Worm (Caenorhabditis elegans) whole organism, L4/young adult: ENCODE data around the gene F10E7.6.

Experiments
- W03F9.2 ChIP-seq: fragments of 150-350 bp; optimal IDR thresholded peaks from 2 replicates; lab custom pipeline; 2014; ENCODE audit warnings: missing biosample characterization, missing genetic modification characterization
- him-1 ChIP-seq: sonication (generic microtip); optimal IDR thresholded peaks from 2 replicates; lab custom pipeline; 2016; ENCODE audit warnings: missing genotype, missing genetic modification reagents, missing genetic modification characterization, missing compliant biosample characterization

ce11 chrII:7122661-7123418 lies 10.0 kb downstream of the F10E7.6 start, which contains the start of gene F10E7.11:
- TF ChIP-seq him-1 (tag; lab: Kevin White, UChicago) (no peak), W03F9.2 (tag; lab: Kevin White, UChicago) (no peak)
